Worm (Caenorhabditis elegans) whole organism, young adult: Measurements from ENCODE around the gene tebp-2.
A peak's percentile ranks its signal among the peaks of the same experiment; 100 is the strongest.

ENCODE experiments used
- C06A6.2 ChIP-seq: fragments of 200-800 bp; sonication (Bioruptor generic); conservative IDR thresholded peaks from 2 replicates; pipeline ENCODE4 v1.3.6; 2022; ENCODE audit warnings: missing genetic modification characterization, missing compliant biosample characterization
- C17E4.6 ChIP-seq: fragments of 200-800 bp; sonication (Bioruptor generic); IDR thresholded peaks from 2 replicates; pipeline ENCODE4 v1.3.6; 2022; ENCODE audit warnings: missing genetic modification reagents, missing genetic modification characterization, missing compliant biosample characterization
- F39B2.1 ChIP-seq: fragments of 200-800 bp; sonication (Bioruptor generic); IDR thresholded peaks from 2 replicates; pipeline ENCODE4 v1.3.6; 2022; ENCODE audit warnings: missing genetic modification reagents, missing genetic modification characterization, missing compliant biosample characterization
- F49E8.2 ChIP-seq: sonication (generic microtip); optimal IDR thresholded peaks from 3 replicates; lab custom pipeline; 2017; ENCODE audit warnings: missing genetic modification characterization, mild to moderate bottlenecking, missing compliant biosample characterization, antibody characterized with exemption, moderate library complexity; ENCODE audit not compliant: insufficient read depth
- F57A8.1 ChIP-seq: fragments of 200-800 bp; sonication (Bioruptor generic); optimal IDR thresholded peaks from 2 replicates; lab custom pipeline; 2018; ENCODE audit warnings: mild to moderate bottlenecking, missing genetic modification characterization, moderate library complexity, missing compliant biosample characterization
- T07F8.4 ChIP-seq: sonication (generic microtip); optimal IDR thresholded peaks from 2 replicates; lab custom pipeline; 2016; ENCODE audit warnings: mild to moderate bottlenecking, missing genetic modification characterization, moderate library complexity, missing compliant biosample characterization
- aptf-2 ChIP-seq: fragments of 200-800 bp; sonication (Bioruptor generic); conservative IDR thresholded peaks from 2 replicates; pipeline ENCODE4 v1.3.6; 2022; ENCODE audit warnings: missing genetic modification reagents, missing genetic modification characterization, missing compliant biosample characterization
- aptf-3 ChIP-seq: fragments of 200-800 bp; sonication (Bioruptor generic); IDR thresholded peaks from 2 replicates; pipeline ENCODE4 v1.3.6; 2022; ENCODE audit warnings: missing genetic modification characterization, missing compliant biosample characterization
- atf-7 ChIP-seq: sonication (generic microtip); optimal IDR thresholded peaks from 2 replicates; lab custom pipeline; 2017; ENCODE audit warnings: mild to moderate bottlenecking, missing genetic modification characterization, missing compliant biosample characterization
- athp-1 ChIP-seq: sonication (generic microtip); optimal IDR thresholded peaks from 2 replicates; lab custom pipeline; 2017; ENCODE audit warnings: mild to moderate bottlenecking, missing genetic modification characterization, missing compliant biosample characterization
- attf-6 ChIP-seq: fragments of 200-800 bp; sonication (Bioruptor generic); IDR thresholded peaks from 2 replicates; pipeline ENCODE4 v1.3.6; 2022; ENCODE audit warnings: missing genetic modification reagents, missing genetic modification characterization, missing compliant biosample characterization
- bed-2 ChIP-seq: fragments of 200-800 bp; sonication (Bioruptor generic); IDR thresholded peaks from 2 replicates; pipeline ENCODE4 v1.3.6; 2022; ENCODE audit warnings: missing genetic modification reagents, missing genetic modification characterization, missing compliant biosample characterization
- ccch-3 ChIP-seq: fragments of 200-800 bp; sonication (Bioruptor generic); optimal IDR thresholded peaks from 2 replicates; lab custom pipeline; 2018; ENCODE audit warnings: mild to moderate bottlenecking, missing genetic modification characterization, missing compliant biosample characterization
- ceh-100 ChIP-seq: fragments of 200-800 bp; sonication (Bioruptor generic); IDR thresholded peaks from 2 replicates; pipeline ENCODE4 v1.3.6; 2022; ENCODE audit warnings: missing genetic modification reagents, missing genetic modification characterization, missing compliant biosample characterization
- ceh-27 ChIP-seq: fragments of 200-800 bp; sonication (Bioruptor generic); optimal IDR thresholded peaks from 2 replicates; lab custom pipeline; 2018; ENCODE audit warnings: mild to moderate bottlenecking, missing genetic modification characterization, moderate library complexity, missing compliant biosample characterization
- egrh-3 ChIP-seq: fragments of 200-800 bp; sonication (Bioruptor generic); IDR thresholded peaks from 2 replicates; pipeline ENCODE4 v1.3.6; 2022; ENCODE audit warnings: missing genetic modification reagents, missing genetic modification characterization, missing compliant biosample characterization
- ekl-4 ChIP-seq: fragments of 200-800 bp; sonication (Bioruptor generic); IDR thresholded peaks from 2 replicates; pipeline ENCODE4 v1.3.6; 2022; ENCODE audit warnings: missing genetic modification reagents, missing genetic modification characterization, missing compliant biosample characterization
- hrde-1 ChIP-seq: sonication (generic microtip); optimal IDR thresholded peaks from 2 replicates; lab custom pipeline; 2016; ENCODE audit warnings: missing genetic modification characterization, mild to moderate bottlenecking, missing compliant biosample characterization, moderate library complexity, missing genotype, missing genetic modification reagents, borderline replicate concordance
- lin-35 ChIP-seq, 3 experiments: fragments of 150-350 bp in 2 of 3; sonication (generic microtip) in 1 of 3; optimal IDR thresholded peaks; 2 replicates each; lab custom pipeline; 2014 to 2018; ENCODE audit warnings: missing biosample characterization in 3 of 3, missing genetic modification characterization in 3 of 3, missing genetic modification reagents in 3 of 3
- madf-3 ChIP-seq: fragments of 200-800 bp; sonication (Bioruptor generic); IDR thresholded peaks from 2 replicates; pipeline ENCODE4 v1.3.6; 2022; ENCODE audit warnings: missing genetic modification reagents, missing genetic modification characterization, missing compliant biosample characterization
- madf-8 ChIP-seq: fragments of 200-800 bp; sonication (Bioruptor generic); conservative IDR thresholded peaks from 2 replicates; pipeline ENCODE4 v1.3.6; 2022; ENCODE audit warnings: missing genetic modification reagents, missing genetic modification characterization, missing compliant biosample characterization
- mel-28 ChIP-seq: sonication (generic microtip); optimal IDR thresholded peaks from 2 replicates; lab custom pipeline; 2016; ENCODE audit warnings: borderline replicate concordance, mild to moderate bottlenecking, missing genetic modification characterization, missing compliant biosample characterization
- mxl-1 ChIP-seq: sonication (generic microtip); optimal IDR thresholded peaks from 2 replicates; lab custom pipeline; 2016; ENCODE audit warnings: missing genetic modification characterization, missing compliant biosample characterization
- nhr-80 ChIP-seq: sonication (generic microtip); optimal IDR thresholded peaks from 2 replicates; lab custom pipeline; 2016; ENCODE audit warnings: missing genetic modification characterization, missing compliant biosample characterization
- rec-8 ChIP-seq, 2 experiments: sonication (generic microtip); optimal IDR thresholded peaks; 2 replicates each; lab custom pipeline; 2016; ENCODE audit warnings: mild to moderate bottlenecking in 2 of 2, missing genetic modification characterization in 2 of 2, missing genetic modification reagents in 2 of 2, missing genotype in 2 of 2, missing biosample characterization in 1 of 2, missing compliant biosample characterization in 1 of 2, moderate library complexity in 1 of 2
- snpc-4 ChIP-seq, 5 experiments: fragments of 150-350 bp in 1 of 5; sonication (generic microtip) in 4 of 5; optimal IDR thresholded peaks; 2 replicates each; lab custom pipeline; 2014 to 2018; ENCODE audit warnings: missing genetic modification characterization in 5 of 5, missing biosample characterization in 3 of 5, antibody characterized with exemption in 2 of 5, mild to moderate bottlenecking in 2 of 5, missing compliant biosample characterization in 2 of 5, missing genotype in 2 of 5, moderate library complexity in 2 of 5, missing genetic modification reagents in 1 of 5
- ztf-26 ChIP-seq: sonication (generic microtip); optimal IDR thresholded peaks from 2 replicates; lab custom pipeline; 2017; ENCODE audit warnings: missing genetic modification characterization, missing compliant biosample characterization

Gene tebp-2

ce11 chrIV:5554168-5554567 lies 12.7 kb downstream of the tebp-2 start:
- TF ChIP-seq C17E4.6 = no peak
- TF ChIP-seq lin-35 (GFP tag; optimal IDR thresholded peaks at IDR 0.05; lab: Kevin White, UChicago) = no peak
- no peak for TF ChIP-seq athp-1 (tag; lab: Kevin White, UChicago)
- no peak for TF ChIP-seq nhr-80 (tag; lab: Kevin White, UChicago)
- no peak for TF ChIP-seq T07F8.4 (tag; lab: Kevin White, UChicago)
- TF ChIP-seq aptf-3 = no peak
- TF ChIP-seq bed-2 = no peak

DNA sequence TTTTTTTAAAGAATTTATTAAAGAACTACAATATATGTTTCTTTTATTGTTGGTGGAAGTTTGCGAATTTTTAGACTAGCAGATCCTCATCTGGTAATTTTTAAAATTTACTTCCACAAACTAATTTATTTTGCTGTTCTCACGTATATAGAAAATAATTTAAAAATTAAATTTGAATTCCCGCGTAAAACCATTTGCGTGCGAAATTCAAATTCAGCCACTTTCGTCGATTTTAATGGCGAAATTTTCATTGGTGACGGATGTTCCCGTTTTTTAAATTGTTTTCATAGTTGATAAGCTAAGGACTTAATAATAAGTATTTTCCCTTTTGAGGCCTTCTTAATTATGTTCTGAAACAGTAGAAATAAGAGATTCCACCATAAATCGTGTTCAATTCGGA lies 19.6 kb downstream of the tebp-2 start:
- TF ChIP-seq madf-8 (GFP tag; lab: Robert Waterston, UW) (no peak), mel-28 (tag; lab: Kevin White, UChicago) (no peak)
- TF ChIP-seq, all 124 proteins: peak for 0

DNA sequence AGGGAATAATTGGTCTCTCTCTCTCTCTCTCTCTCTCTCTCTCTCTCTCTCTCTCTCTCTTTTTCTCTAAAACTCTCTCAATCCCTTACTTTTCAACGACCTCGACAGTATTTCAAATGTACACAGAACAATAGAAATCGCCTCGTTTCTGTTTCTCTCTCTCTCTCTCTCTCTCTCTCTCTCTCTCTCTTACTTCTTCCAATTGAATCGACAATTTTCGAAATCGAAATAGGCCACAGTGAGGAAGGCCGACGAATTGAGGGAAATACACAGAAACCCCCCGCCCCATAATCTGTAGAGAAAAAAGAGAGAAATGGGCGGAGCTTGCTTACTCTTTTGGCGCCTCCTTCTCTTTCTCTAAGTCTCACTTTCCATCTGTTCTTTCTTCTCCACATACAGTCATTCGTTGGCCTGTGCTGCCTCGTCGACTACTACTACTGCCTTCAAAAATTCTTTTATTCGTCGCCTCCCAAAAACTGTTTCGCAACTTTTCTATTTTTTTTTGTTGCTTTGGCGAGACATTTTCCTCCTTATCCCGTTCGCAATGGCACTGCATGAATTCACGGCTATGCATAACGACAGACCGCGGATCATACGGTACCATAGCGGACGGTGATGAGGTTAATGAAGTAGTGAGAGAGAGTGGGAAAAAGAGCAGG lies 20.2 kb downstream of the tebp-2 start:
- TF ChIP-seq ceh-27 (GFP tag; lab: Kevin White, UChicago) (peak; percentile 2), F39B2.1 (GFP tag; lab: Robert Waterston, UW) (no peak)

DNA sequence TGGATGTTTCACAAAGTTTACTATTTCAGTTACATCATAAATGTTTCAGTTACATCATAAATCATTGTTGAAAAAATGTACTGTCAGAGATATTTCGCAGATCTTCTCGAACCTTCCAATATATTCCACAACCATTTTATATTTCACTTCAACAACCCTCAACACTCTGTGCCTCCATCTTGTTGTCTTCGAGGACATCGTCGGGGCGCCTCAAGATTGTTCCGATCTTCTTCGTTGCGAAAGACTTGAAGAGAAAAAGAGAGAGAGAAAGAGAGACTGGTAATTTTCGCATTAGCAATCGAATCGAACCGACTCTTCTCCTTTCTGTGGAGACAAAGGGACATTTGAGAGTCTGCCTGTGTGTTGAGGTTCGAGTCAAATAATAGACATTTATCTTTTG lies 21.9 kb downstream of the tebp-2 start:
- no peak for TF ChIP-seq athp-1 (tag; lab: Kevin White, UChicago)
- TF ChIP-seq rec-8 (tag; optimal IDR thresholded peaks at IDR 0.05; lab: Kevin White, UChicago) = no peak
- TF ChIP-seq madf-3 = no peak
- TF ChIP-seq ceh-100 (GFP tag; lab: Robert Waterston, UW) = no peak
- no peak for TF ChIP-seq egrh-3 (GFP tag; lab: Robert Waterston, UW)
- TF ChIP-seq hrde-1 (tag; lab: Kevin White, UChicago) = no peak
- no peak for TF ChIP-seq mxl-1 (tag; lab: Kevin White, UChicago)
- no peak for TF ChIP-seq atf-7 (tag; lab: Kevin White, UChicago)
- TF ChIP-seq aptf-2 (GFP tag; lab: Robert Waterston, UW) = no peak

ce11 chrIV:5564293-5564692 lies 22.9 kb downstream of the tebp-2 start:
- TF ChIP-seq F57A8.1 (GFP tag; lab: Kevin White, UChicago) = no peak
- TF ChIP-seq ztf-26 (tag; lab: Kevin White, UChicago) = no peak
- TF ChIP-seq athp-1 (tag; lab: Kevin White, UChicago) = no peak
- TF ChIP-seq attf-6 (GFP tag; lab: Robert Waterston, UW) = no peak
- no peak for TF ChIP-seq C06A6.2
- TF ChIP-seq ccch-3 (GFP tag; lab: Kevin White, UChicago) = no peak
- no peak for TF ChIP-seq F49E8.2 (tag; lab: Kevin White, UChicago)

ce11 chrIV:5565105-5565504 lies 23.7 kb downstream of the tebp-2 start:
- TF ChIP-seq ekl-4 (GFP tag; lab: Robert Waterston, UW) (no peak), snpc-4 (GFP tag; optimal IDR thresholded peaks at IDR 0.05; lab: Kevin White, UChicago) (no peak), snpc-4 (tag; optimal IDR thresholded peaks at IDR 0.05; lab: Kevin White, UChicago) (peak in 2 of 4 experiments; percentile 2 to 19)
